Fruit fly (Drosophila melanogaster) S2 (cell line): Measurements from ENCODE around the gene CG32984.

ENCODE experiments used
- CG8478 ChIP-seq: fragments of >200 bp; optimal IDR thresholded peaks from 2 replicates; lab custom pipeline; 2018
- CTCF ChIP-seq, 2 experiments: fragments of >200 bp; optimal IDR thresholded peaks; 2 replicates each; lab custom pipeline; 2018

- no peak for TF ChIP-seq CG8478 (lab: Kevin White, UChicago)
- no peak for TF ChIP-seq CTCF (optimal IDR thresholded peaks at IDR 0.05; lab: Kevin White, UChicago)
Measured at dm6 chr2L:8941736-8942337, 22.9 kb upstream of the CG32984 start, which contains the start of gene Argl.
